Fruit fly (Drosophila melanogaster): ENCODE results near the gene kek5.

dm6 chrX:19433766-19434165 is 80.8 kb downstream of the kek5 start:
- TF ChIP-seq CG11617 (GFP tag; optimal IDR thresholded peaks at IDR 0.05) (no peak), pad (GFP tag; optimal IDR thresholded peaks at IDR 0.05) (no peak), Hr96 (GFP tag; optimal IDR thresholded peaks at IDR 0.05) (no peak), bab1 (GFP tag; optimal IDR thresholded peaks at IDR 0.05) (no peak), CG12768 (GFP tag; optimal IDR thresholded peaks at IDR 0.05) (no peak), CG1620 (GFP tag; optimal IDR thresholded peaks at IDR 0.05) (no peak), CG5204 (GFP tag; optimal IDR thresholded peaks at IDR 0.05) (no peak), CG7101 (tag; optimal IDR thresholded peaks at IDR 0.05) (no peak), cnc (optimal IDR thresholded peaks at IDR 0.05) (no peak), cic (GFP tag; optimal IDR thresholded peaks at IDR 0.05) (no peak), Clk (GFP tag; optimal IDR thresholded peaks at IDR 0.05) (no peak), CG33017 (tag; optimal IDR thresholded peaks at IDR 0.05) (no peak), CG7045 (GFP tag; optimal IDR thresholded peaks at IDR 0.05) (no peak), Mnt (GFP tag; optimal IDR thresholded peaks at IDR 0.05) (no peak)

Measured in whole organism, adult.